Fruit fly (Drosophila melanogaster) whole organism, embryonic: ENCODE results near the gene Pnn.

Experiments
- CG10654 ChIP-seq: fragments of 200-800 bp; sonication (Bioruptor generic); optimal IDR thresholded peaks from 2 replicates; lab custom pipeline; 2016; ENCODE audit warnings: missing biosample characterization, missing genetic modification characterization
- CG10979 ChIP-seq: fragments of 200-800 bp; sonication (Bioruptor generic); optimal IDR thresholded peaks from 2 replicates; lab custom pipeline; 2018; ENCODE audit warnings: missing biosample characterization, mild to moderate bottlenecking, missing genetic modification characterization, moderate library complexity
- CG12942 ChIP-seq: fragments of 200-800 bp; sonication (Bioruptor generic); optimal IDR thresholded peaks from 3 replicates; lab custom pipeline; 2016; ENCODE audit warnings: missing biosample characterization, missing genetic modification characterization
- CG15269 ChIP-seq: fragments of 200-800 bp; sonication (Bioruptor generic); optimal IDR thresholded peaks from 2 replicates; lab custom pipeline; 2018; ENCODE audit warnings: missing biosample characterization, mild to moderate bottlenecking, missing genetic modification characterization, moderate library complexity
- CG15514 ChIP-seq: fragments of 200-800 bp; sonication (Bioruptor generic); optimal IDR thresholded peaks from 3 replicates; lab custom pipeline; 2017; ENCODE audit warnings: missing biosample characterization, missing genetic modification characterization, mild to moderate bottlenecking, moderate library complexity, missing genetic modification reagents
- CG17568 ChIP-seq: fragments of 200-800 bp; sonication (Bioruptor generic); optimal IDR thresholded peaks from 2 replicates; lab custom pipeline; 2018; ENCODE audit warnings: missing biosample characterization, mild to moderate bottlenecking, missing genetic modification characterization, moderate library complexity
- CG17912 ChIP-seq: fragments of 200-800 bp; sonication (Bioruptor generic); optimal IDR thresholded peaks from 2 replicates; lab custom pipeline; 2018; ENCODE audit warnings: missing biosample characterization, mild to moderate bottlenecking, missing genetic modification characterization
- CG2875 ChIP-seq: fragments of 200-800 bp; sonication (Bioruptor generic); optimal IDR thresholded peaks from 2 replicates; lab custom pipeline; 2017; ENCODE audit warnings: missing biosample characterization, mild to moderate bottlenecking, missing genetic modification characterization, missing genetic modification reagents
- CG30431 ChIP-seq: fragments of 200-800 bp; sonication (Bioruptor generic); optimal IDR thresholded peaks from 2 replicates; lab custom pipeline; 2017; ENCODE audit warnings: missing biosample characterization, missing genetic modification characterization
- CG3163 ChIP-seq: fragments of 200-800 bp; sonication (Bioruptor generic); optimal IDR thresholded peaks from 3 replicates; lab custom pipeline; 2016; ENCODE audit warnings: missing biosample characterization, missing genetic modification characterization
- CG34376 ChIP-seq: fragments of 200-800 bp; sonication (Bioruptor generic); optimal IDR thresholded peaks from 2 replicates; lab custom pipeline; 2018; ENCODE audit warnings: missing biosample characterization, mild to moderate bottlenecking, missing genetic modification characterization
- CG6765 ChIP-seq: fragments of 200-800 bp; sonication (Bioruptor generic); optimal IDR thresholded peaks from 3 replicates; lab custom pipeline; 2017; ENCODE audit warnings: missing biosample characterization, mild to moderate bottlenecking, missing genetic modification characterization
- CG8089 ChIP-seq: fragments of 200-800 bp; sonication (Bioruptor generic); optimal IDR thresholded peaks from 3 replicates; lab custom pipeline; 2016; ENCODE audit warnings: missing biosample characterization, missing genetic modification characterization
- CHES-1-like ChIP-seq: fragments of 200-800 bp; sonication (Bioruptor generic); optimal IDR thresholded peaks from 2 replicates; lab custom pipeline; 2016; ENCODE audit warnings: missing biosample characterization, missing genetic modification characterization
- CTCF ChIP-seq: fragments of 200-800 bp; sonication (Bioruptor generic); optimal IDR thresholded peaks from 2 replicates; lab custom pipeline; 2017; ENCODE audit warnings: missing biosample characterization, mild to moderate bottlenecking, missing genetic modification characterization, moderate library complexity
- CoRest ChIP-seq: fragments of 200-800 bp; sonication (Bioruptor generic); optimal IDR thresholded peaks from 3 replicates; lab custom pipeline; 2018; ENCODE audit warnings: missing biosample characterization, mild to moderate bottlenecking, missing genetic modification characterization, moderate library complexity
- Dek ChIP-seq: fragments of 200-800 bp; sonication (Bioruptor generic); optimal IDR thresholded peaks from 3 replicates; lab custom pipeline; 2019; ENCODE audit warnings: missing biosample characterization, mild to moderate bottlenecking, missing genetic modification characterization, moderate library complexity
- HLH4C ChIP-seq: fragments of 200-800 bp; sonication (Bioruptor generic); IDR thresholded peaks from 3 replicates; pipeline ENCODE4 v1.3.6; 2022; ENCODE audit warnings: missing biosample characterization, missing genetic modification characterization; ENCODE audit not compliant: partially characterized antibody
- HLHmδ ChIP-seq: fragments of 200-800 bp; sonication (Bioruptor generic); optimal IDR thresholded peaks from 2 replicates; lab custom pipeline; 2018; ENCODE audit warnings: missing biosample characterization, mild to moderate bottlenecking, missing genetic modification characterization, moderate library complexity
- HmgZ ChIP-seq: fragments of 200-800 bp; sonication (Bioruptor generic); optimal IDR thresholded peaks from 2 replicates; lab custom pipeline; 2018; ENCODE audit warnings: missing biosample characterization, mild to moderate bottlenecking, missing genetic modification characterization
- Med ChIP-seq: fragments of 200-800 bp; sonication (Bioruptor generic); peaks from one replicate; lab custom pipeline; 2016; ENCODE audit warnings: missing biosample characterization, missing genetic modification characterization, mild to moderate bottlenecking, inconsistent platforms, moderate library complexity
- Meics ChIP-seq: fragments of 200-800 bp; sonication (Bioruptor generic); optimal IDR thresholded peaks from 2 replicates; lab custom pipeline; 2017; ENCODE audit warnings: missing biosample characterization, mild to moderate bottlenecking, missing genetic modification characterization
- Myb ChIP-seq: fragments of 200-800 bp; sonication (Bioruptor generic); optimal IDR thresholded peaks from 2 replicates; lab custom pipeline; 2016; ENCODE audit warnings: missing biosample characterization, missing genetic modification characterization
- NC2α ChIP-seq: fragments of 200-800 bp; sonication (Bioruptor generic); optimal IDR thresholded peaks from 2 replicates; lab custom pipeline; 2016; ENCODE audit warnings: missing biosample characterization, missing genetic modification characterization
- Nf-YB ChIP-seq: fragments of 200-800 bp; sonication (Bioruptor generic); optimal IDR thresholded peaks from 3 replicates; lab custom pipeline; 2019; ENCODE audit warnings: missing biosample characterization, mild to moderate bottlenecking, missing genetic modification characterization, moderate library complexity
- NfI ChIP-seq: fragments of 200-800 bp; sonication (Bioruptor generic); optimal IDR thresholded peaks from 3 replicates; lab custom pipeline; 2018; ENCODE audit warnings: missing biosample characterization, mild to moderate bottlenecking, missing genetic modification characterization, moderate library complexity
- PHDP ChIP-seq: fragments of 200-800 bp; sonication (Bioruptor generic); optimal IDR thresholded peaks from 3 replicates; lab custom pipeline; 2018; ENCODE audit warnings: missing biosample characterization, mild to moderate bottlenecking, missing genetic modification characterization, moderate library complexity
- Sox100B ChIP-seq: fragments of 200-800 bp; sonication (Bioruptor generic); optimal IDR thresholded peaks from 3 replicates; lab custom pipeline; 2018; ENCODE audit warnings: missing biosample characterization, mild to moderate bottlenecking, missing genetic modification characterization
- Sox102F ChIP-seq: fragments of 200-800 bp; sonication (Bioruptor generic); optimal IDR thresholded peaks from 2 replicates; lab custom pipeline; 2018; ENCODE audit warnings: missing biosample characterization, mild to moderate bottlenecking, missing genetic modification characterization, moderate library complexity
- abd-A ChIP-seq: fragments of 200-800 bp; sonication (Bioruptor generic); optimal IDR thresholded peaks from 3 replicates; lab custom pipeline; 2019; ENCODE audit warnings: missing biosample characterization, mild to moderate bottlenecking, missing genetic modification characterization, moderate library complexity
- ap ChIP-seq: fragments of 200-800 bp; sonication (Bioruptor generic); IDR thresholded peaks from 2 replicates; pipeline ENCODE4 v1.3.6; 2022; ENCODE audit warnings: missing biosample characterization, missing genetic modification characterization
- bab2 ChIP-seq: fragments of 200-800 bp; sonication (Bioruptor generic); optimal IDR thresholded peaks from 2 replicates; lab custom pipeline; 2016; ENCODE audit warnings: missing biosample characterization, missing genetic modification characterization
- bcd ChIP-seq: fragments of 200-800 bp; sonication (Bioruptor generic); optimal IDR thresholded peaks from 2 replicates; lab custom pipeline; 2017; ENCODE audit warnings: missing biosample characterization, mild to moderate bottlenecking, missing genetic modification characterization
- caup ChIP-seq: fragments of 200-800 bp; sonication (Bioruptor generic); optimal IDR thresholded peaks from 3 replicates; lab custom pipeline; 2017; ENCODE audit warnings: missing biosample characterization, mild to moderate bottlenecking, missing genetic modification characterization, moderate library complexity; ENCODE audit not compliant: severe bottlenecking
- cg ChIP-seq: fragments of 200-800 bp; sonication (Bioruptor generic); optimal IDR thresholded peaks from 3 replicates; lab custom pipeline; 2019; ENCODE audit warnings: missing biosample characterization, mild to moderate bottlenecking, missing genetic modification characterization, moderate library complexity
- cwo ChIP-seq: fragments of 200-800 bp; sonication (Bioruptor generic); optimal IDR thresholded peaks from 3 replicates; lab custom pipeline; 2017; ENCODE audit warnings: missing biosample characterization, missing genetic modification characterization, mild to moderate bottlenecking, moderate library complexity, missing genetic modification reagents
- da ChIP-seq: fragments of 200-800 bp; sonication (Bioruptor generic); optimal IDR thresholded peaks from 2 replicates; lab custom pipeline; 2016; ENCODE audit warnings: missing biosample characterization, missing genetic modification characterization
- dpn ChIP-seq, 2 experiments: fragments of 200-800 bp; sonication (Bioruptor generic); optimal IDR thresholded peaks; 3 replicates each; lab custom pipeline; 2016; ENCODE audit warnings: missing biosample characterization in 2 of 2, missing genetic modification characterization in 2 of 2
- fd3F ChIP-seq: fragments of 200-800 bp; sonication (Bioruptor generic); optimal IDR thresholded peaks from 2 replicates; lab custom pipeline; 2018; ENCODE audit warnings: missing biosample characterization, mild to moderate bottlenecking, missing genetic modification characterization, moderate library complexity
- jing ChIP-seq: fragments of 200-800 bp; sonication (Bioruptor generic); optimal IDR thresholded peaks from 2 replicates; lab custom pipeline; 2018; ENCODE audit warnings: missing biosample characterization, mild to moderate bottlenecking, missing genetic modification characterization
- kni ChIP-seq: fragments of 200-800 bp; sonication (Bioruptor generic); optimal IDR thresholded peaks from 3 replicates; lab custom pipeline; 2017; ENCODE audit warnings: mild to moderate bottlenecking, missing biosample characterization, missing genetic modification reagents, missing genetic modification characterization
- lab ChIP-seq: fragments of 200-800 bp; sonication (Bioruptor generic); optimal IDR thresholded peaks from 3 replicates; lab custom pipeline; 2017; ENCODE audit warnings: missing biosample characterization, missing genetic modification characterization, mild to moderate bottlenecking, moderate library complexity, missing genetic modification reagents
- mam ChIP-seq: fragments of 200-800 bp; sonication (Bioruptor generic); optimal IDR thresholded peaks from 3 replicates; lab custom pipeline; 2016; ENCODE audit warnings: missing biosample characterization, missing genetic modification characterization
- mld ChIP-seq: fragments of 200-800 bp; sonication (Bioruptor generic); IDR thresholded peaks from 3 replicates; pipeline ENCODE4 v1.3.6; 2022; ENCODE audit warnings: missing biosample characterization, missing genetic modification characterization; ENCODE audit not compliant: partially characterized antibody
- schlank ChIP-seq: fragments of 200-800 bp; sonication (Bioruptor generic); optimal IDR thresholded peaks from 2 replicates; lab custom pipeline; 2018; ENCODE audit warnings: missing biosample characterization, mild to moderate bottlenecking, missing genetic modification characterization
- scrt ChIP-seq: fragments of 200-800 bp; sonication (Bioruptor generic); optimal IDR thresholded peaks from 2 replicates; lab custom pipeline; 2018; ENCODE audit warnings: missing biosample characterization, mild to moderate bottlenecking, missing genetic modification characterization, moderate library complexity
- sima ChIP-seq: fragments of 200-800 bp; sonication (Bioruptor generic); optimal IDR thresholded peaks from 2 replicates; lab custom pipeline; 2016; ENCODE audit warnings: missing biosample characterization, missing genetic modification characterization
- so ChIP-seq: fragments of 200-800 bp; sonication (Bioruptor generic); IDR thresholded peaks from 3 replicates; pipeline ENCODE4 v1.3.6; 2022; ENCODE audit warnings: missing biosample characterization, missing genetic modification characterization
- wek ChIP-seq: fragments of 200-800 bp; sonication (Bioruptor generic); optimal IDR thresholded peaks from 3 replicates; lab custom pipeline; 2018; ENCODE audit warnings: missing biosample characterization, mild to moderate bottlenecking, missing genetic modification characterization, moderate library complexity

Pnn gene

DNA sequence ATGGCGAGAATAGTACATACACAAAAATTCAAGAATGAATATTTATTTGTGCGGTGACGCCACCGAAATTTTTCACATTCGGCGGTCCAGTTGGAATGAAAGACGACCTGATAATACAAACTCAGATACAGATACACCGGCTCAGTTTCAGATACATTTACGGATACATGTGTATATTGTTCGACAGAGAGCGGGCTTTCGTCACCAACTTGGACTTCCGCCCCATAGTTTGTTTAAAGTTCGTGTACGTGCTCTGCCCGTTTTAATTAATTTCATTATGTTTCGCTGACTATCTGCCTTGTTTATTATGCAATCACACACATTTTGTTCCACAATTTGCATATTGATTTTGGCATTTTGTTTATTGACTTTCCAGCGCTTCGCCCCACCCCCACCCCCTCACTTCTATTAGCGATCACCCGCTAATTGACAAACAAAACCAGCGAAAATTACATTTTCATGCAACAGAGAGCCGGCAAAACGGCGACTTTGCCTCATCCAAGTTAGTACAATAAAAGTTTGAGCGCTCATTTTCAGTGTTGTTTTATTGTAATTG, 39.5 kb upstream of the Pnn start (continued):
- TF ChIP-seq CHES-1-like (GFP tag; lab: Kevin White, UChicago) (peak; percentile 42), da (GFP tag; lab: Kevin White, UChicago) (no peak), CG34376 (peak; percentile 34), Dek (tag; lab: Kevin White, UChicago) (peak; percentile 12), CG30431 (GFP tag; lab: Kevin White, UChicago) (no peak), HLH4C (GFP tag; lab: Robert Waterston, UW) (no peak), Sox100B (GFP tag; lab: Kevin White, UChicago) (peak; percentile 31), Meics (GFP tag; lab: Kevin White, UChicago) (peak; percentile 93), fd3F (peak; percentile 51), NC2α (GFP tag; lab: Kevin White, UChicago) (no peak), CG17568 (GFP tag; lab: Kevin White, UChicago) (peak; percentile 41), CG17912 (peak; percentile 15), lab (GFP tag; lab: Kevin White, UChicago) (peak; percentile 57), CG6765 (GFP tag; lab: Kevin White, UChicago) (peak; percentile 48), dpn (GFP tag; optimal IDR thresholded peaks at IDR 0.05; lab: Kevin White, UChicago) (peak in 1 of 2 experiments; percentile 23), schlank (tag; lab: Kevin White, UChicago) (peak; percentile 28), CoRest (tag; lab: Kevin White, UChicago) (peak; percentile 27), bab2 (GFP tag; lab: Kevin White, UChicago) (peak; percentile 32), CG15269 (tag; lab: Kevin White, UChicago) (peak; percentile 33), CG12942 (GFP tag; lab: Kevin White, UChicago) (peak; percentile 44), CG15514 (GFP tag; lab: Kevin White, UChicago) (peak; percentile 30), HmgZ (peak; percentile 21), ap (GFP tag; lab: Robert Waterston, UW) (no peak), wek (GFP tag; lab: Kevin White, UChicago) (peak; percentile 55), mam (GFP tag; lab: Kevin White, UChicago) (peak; percentile 21), caup (GFP tag; lab: Kevin White, UChicago) (peak; percentile 73), CG3163 (GFP tag; lab: Kevin White, UChicago) (peak; percentile 49), CG2875 (peak; percentile 4), CG10654 (GFP tag; lab: Kevin White, UChicago) (no peak), NfI (GFP tag; lab: Kevin White, UChicago) (peak; percentile 45), CTCF (GFP tag; lab: Kevin White, UChicago) (no peak), PHDP (tag; lab: Kevin White, UChicago) (peak; percentile 32), bcd (GFP tag; lab: Kevin White, UChicago) (peak; percentile 9), Sox102F (peak; percentile 17), Myb (GFP tag; lab: Kevin White, UChicago) (peak; percentile 2), so (no peak), scrt (GFP tag; lab: Kevin White, UChicago) (peak; percentile 14), cg (GFP tag; lab: Kevin White, UChicago) (no peak), CG10979 (tag; lab: Kevin White, UChicago) (no peak), abd-A (tag; lab: Kevin White, UChicago) (peak; percentile 3), HLHmδ (GFP tag; lab: Kevin White, UChicago) (no peak), sima (GFP tag; lab: Kevin White, UChicago) (no peak), Med (peak; percentile 80), jing (GFP tag; lab: Kevin White, UChicago) (no peak), Nf-YB (GFP tag; lab: Kevin White, UChicago) (peak; percentile 8), cwo (peak; percentile 10), kni (GFP tag; lab: Kevin White, UChicago) (no peak), CG8089 (GFP tag; lab: Kevin White, UChicago) (peak; percentile 17), mld (GFP tag; lab: Robert Waterston, UW) (no peak)
